Worm (Caenorhabditis elegans) whole organism, L4 larva: ENCODE results near the gene F38A1.15.

Experiments
- F10B5.3 ChIP-seq: sonication (generic microtip); optimal IDR thresholded peaks from 2 replicates; lab custom pipeline; 2016; ENCODE audit warnings: mild to moderate bottlenecking, missing genetic modification characterization, missing compliant biosample characterization
- F37D6.2 ChIP-seq: sonication (generic microtip); optimal IDR thresholded peaks from 2 replicates; lab custom pipeline; 2016; ENCODE audit warnings: mild to moderate bottlenecking, missing genetic modification characterization, missing compliant biosample characterization
- F49E8.2 ChIP-seq: sonication (generic microtip); optimal IDR thresholded peaks from 2 replicates; lab custom pipeline; 2016; ENCODE audit warnings: missing compliant biosample characterization, mild to moderate bottlenecking, missing genetic modification characterization, borderline replicate concordance
- R02D3.7 ChIP-seq: fragments of 150-350 bp; sonication (generic microtip); optimal IDR thresholded peaks from 3 replicates; lab custom pipeline; 2014; ENCODE audit warnings: missing biosample characterization, missing genetic modification characterization
- T20F7.1 ChIP-seq: fragments of 200-800 bp; sonication (Bioruptor generic); optimal IDR thresholded peaks from 2 replicates; lab custom pipeline; 2018; ENCODE audit warnings: mild to moderate bottlenecking, missing genetic modification characterization, missing compliant biosample characterization
- T26A8.4 ChIP-seq: fragments of 200-800 bp; sonication (Bioruptor generic); IDR thresholded peaks from 2 replicates; pipeline ENCODE4 v1.3.6; 2022; ENCODE audit warnings: missing genetic modification characterization, missing compliant biosample characterization
- Y75B8A.6 ChIP-seq: fragments of 200-800 bp; sonication (Bioruptor generic); IDR thresholded peaks from 2 replicates; pipeline ENCODE4 v1.3.6; 2022; ENCODE audit warnings: missing genetic modification reagents, missing genetic modification characterization, missing compliant biosample characterization
- ZK546.5 ChIP-seq, 2 experiments: sonication (generic microtip); optimal IDR thresholded peaks; 2 replicates each; lab custom pipeline; 2017; ENCODE audit warnings: missing biosample characterization in 2 of 2, missing genetic modification characterization in 2 of 2
- arid-1 ChIP-seq: fragments of 200-800 bp; sonication (Bioruptor generic); conservative IDR thresholded peaks from 2 replicates; pipeline ENCODE4 v1.3.6; 2022; ENCODE audit warnings: missing genetic modification reagents, missing genetic modification characterization, missing compliant biosample characterization
- ceh-62 ChIP-seq: sonication (generic microtip); optimal IDR thresholded peaks from 2 replicates; lab custom pipeline; 2017; ENCODE audit warnings: missing biosample characterization, missing genetic modification characterization
- daf-12 ChIP-seq: fragments of 150-350 bp; optimal IDR thresholded peaks from 2 replicates; lab custom pipeline; 2014; ENCODE audit warnings: missing biosample characterization, missing genetic modification reagents, missing genetic modification characterization
- dmd-8 ChIP-seq: fragments of 200-800 bp; sonication (Bioruptor generic); IDR thresholded peaks from 2 replicates; pipeline ENCODE4 v1.3.6; 2022; ENCODE audit warnings: missing genetic modification characterization, missing compliant biosample characterization
- dmd-9 ChIP-seq: fragments of 200-800 bp; sonication (Bioruptor generic); IDR thresholded peaks from 2 replicates; pipeline ENCODE4 v1.3.6; 2022; ENCODE audit warnings: missing genetic modification reagents, missing genetic modification characterization, missing compliant biosample characterization
- dve-1 ChIP-seq: sonication (generic microtip); optimal IDR thresholded peaks from 2 replicates; lab custom pipeline; 2017; ENCODE audit warnings: antibody characterized with exemption, mild to moderate bottlenecking, missing genetic modification characterization, missing compliant biosample characterization; ENCODE audit not compliant: insufficient read depth
- egl-27 ChIP-seq: sonication (generic microtip); optimal IDR thresholded peaks from 3 replicates; lab custom pipeline; 2017; ENCODE audit warnings: missing biosample characterization, missing genetic modification reagents, missing genetic modification characterization
- egl-43 ChIP-seq: fragments of 200-800 bp; sonication (Bioruptor generic); IDR thresholded peaks from 2 replicates; pipeline ENCODE4 v1.3.6; 2022; ENCODE audit warnings: missing genetic modification reagents, missing genetic modification characterization, missing compliant biosample characterization
- fos-1 ChIP-seq: fragments of 150-350 bp; optimal IDR thresholded peaks from 2 replicates; lab custom pipeline; 2014; ENCODE audit warnings: missing biosample characterization, missing genetic modification characterization
- hlh-11 ChIP-seq: fragments of 200-800 bp; sonication (Bioruptor generic); optimal IDR thresholded peaks from 2 replicates; lab custom pipeline; 2018; ENCODE audit warnings: mild to moderate bottlenecking, missing genetic modification characterization, missing compliant biosample characterization
- hlh-30 ChIP-seq: sonication (generic microtip); optimal IDR thresholded peaks from 2 replicates; lab custom pipeline; 2017; ENCODE audit warnings: antibody characterized with exemption, mild to moderate bottlenecking, missing genetic modification characterization, missing compliant biosample characterization; ENCODE audit not compliant: insufficient read depth
- lin-29 ChIP-seq: fragments of 200-800 bp; sonication (Bioruptor generic); IDR thresholded peaks from 2 replicates; pipeline ENCODE4 v1.3.6; 2022; ENCODE audit warnings: missing genetic modification reagents, missing genetic modification characterization, missing compliant biosample characterization
- mdt-29 ChIP-seq: fragments of 200-800 bp; sonication (Bioruptor generic); IDR thresholded peaks from 2 replicates; pipeline ENCODE4 v1.3.6; 2022; ENCODE audit warnings: missing genetic modification reagents, missing genetic modification characterization, missing compliant biosample characterization
- mes-2 ChIP-seq: sonication (generic microtip); optimal IDR thresholded peaks from 2 replicates; lab custom pipeline; 2016; ENCODE audit warnings: missing genotype, mild to moderate bottlenecking, missing genetic modification characterization, missing compliant biosample characterization; ENCODE audit not compliant: poor library complexity, severe bottlenecking
- nhr-11 ChIP-seq: fragments of 150-350 bp; optimal IDR thresholded peaks from 2 replicates; lab custom pipeline; 2014; ENCODE audit warnings: missing biosample characterization, missing genetic modification characterization
- nhr-28 ChIP-seq: fragments of 150-350 bp; optimal IDR thresholded peaks from 2 replicates; lab custom pipeline; 2014; ENCODE audit warnings: missing biosample characterization, missing genetic modification characterization
- set-16 ChIP-seq: fragments of 200-800 bp; sonication (Bioruptor generic); IDR thresholded peaks from 2 replicates; pipeline ENCODE4 v1.3.6; 2022; ENCODE audit warnings: missing genetic modification reagents, missing genetic modification characterization, missing compliant biosample characterization
- snpc-1.2 ChIP-seq: fragments of 200-800 bp; sonication (Bioruptor generic); IDR thresholded peaks from 2 replicates; pipeline ENCODE4 v1.3.6; 2022; ENCODE audit warnings: missing genetic modification reagents, missing genetic modification characterization, missing compliant biosample characterization

The F38A1.15 gene

ce11 chrIV:1207980-1208379 is 35.2 kb downstream of the F38A1.15 start, which contains the start of gene dsl-1 (continued):
- TF ChIP-seq arid-1, result no peak

- TF ChIP-seq nhr-28 (tag; lab: Kevin White, UChicago) (no peak), arid-1 (no peak), F37D6.2 (no peak), dve-1 (tag; lab: Kevin White, UChicago) (no peak), lin-29 (no peak), T26A8.4 (GFP tag; lab: Robert Waterston, UW) (no peak)
Measured at ce11 chrIV:1204870-1205269, 38.3 kb downstream of the F38A1.15 start, which contains the start of gene dsl-2. Gene dsl-2, minus strand, starts transcription at chrIV:1204970.

- TF ChIP-seq dmd-9 (GFP tag; lab: Robert Waterston, UW) (no peak), mes-2 (no peak), egl-43 (GFP tag; lab: Robert Waterston, UW) (0 out of 2 replicates have a peak, but pooled peaks have one; percentile 8), dmd-8 (0 out of 2 replicates have a peak, but pooled peaks have one; percentile 27), T20F7.1 (no peak), fos-1 (tag; lab: Kevin White, UChicago) (no peak), nhr-11 (tag; lab: Kevin White, UChicago) (no peak), F49E8.2 (no peak), F10B5.3 (tag; lab: Kevin White, UChicago) (no peak), set-16 (GFP tag; lab: Robert Waterston, UW) (peak; percentile 69)
Measured at ce11 chrIV:1199501-1199900, 43.7 kb downstream of the F38A1.15 start.

- TF ChIP-seq hlh-30 (tag; lab: Kevin White, UChicago) (no peak), arid-1 (no peak), mdt-29 (GFP tag; lab: Robert Waterston, UW) (no peak), daf-12 (no peak), Y75B8A.6 (GFP tag; lab: Robert Waterston, UW) (no peak), ZK546.5 (tag; optimal IDR thresholded peaks at IDR 0.05; lab: Kevin White, UChicago) (no peak), egl-27 (tag; lab: Kevin White, UChicago) (no peak), snpc-1.2 (GFP tag; lab: Robert Waterston, UW) (no peak), R02D3.7 (no peak), ceh-62 (tag; lab: Kevin White, UChicago) (no peak), hlh-11 (tag; lab: Kevin White, UChicago) (no peak)
- TF ChIP-seq, all 104 proteins: peak for 0
Measured at ce11 chrIV:1192765-1193164, 50.4 kb downstream of the F38A1.15 start, which contains the start of gene spl-3. Gene spl-3, plus strand, starts transcription at chrIV:1193065.
